Fruit fly (Drosophila melanogaster): ENCODE measurements around the gene out.

out gene

dm6 chrX:19289318-19289970 is 32.5 kb downstream of the out start (continued):
- TF ChIP-seq CG3847 (GFP tag; IDR thresholded peaks at IDR 0.05) = peak; percentile 80
- peak; percentile 88 for TF ChIP-seq bab2 (GFP tag; optimal IDR thresholded peaks at IDR 0.05)
- peak; percentile 75 for TF ChIP-seq en (GFP tag; optimal IDR thresholded peaks at IDR 0.05)
- peak; percentile 72 for TF ChIP-seq sug (tag; optimal IDR thresholded peaks at IDR 0.05)
- TF ChIP-seq CG5245 (GFP tag; optimal IDR thresholded peaks at IDR 0.05) = peak; percentile 90
- TF ChIP-seq sens-2 (GFP tag; IDR thresholded peaks at IDR 0.05) = peak; percentile 89
- TF ChIP-seq CG43689 (GFP tag; IDR thresholded peaks at IDR 0.05) = peak; percentile 77
- TF ChIP-seq tin (GFP tag; optimal IDR thresholded peaks at IDR 0.05) = peak; percentile 91
- peak; percentile 94 for TF ChIP-seq Optix (GFP tag; IDR thresholded peaks at IDR 0.05)
- TF ChIP-seq so (GFP tag; IDR thresholded peaks at IDR 0.05) = peak; percentile 91
- peak; percentile 19 for TF ChIP-seq YL-1 (GFP tag; optimal IDR thresholded peaks at IDR 0.05)
- peak; percentile 35 for TF ChIP-seq CG18011 (GFP tag; optimal IDR thresholded peaks at IDR 0.05)
- TF ChIP-seq CG1832 (GFP tag; optimal IDR thresholded peaks at IDR 0.05) = no peak
- TF ChIP-seq CG4707 (GFP tag; optimal IDR thresholded peaks at IDR 0.05) = peak; percentile 86
- TF ChIP-seq kni (GFP tag; optimal IDR thresholded peaks at IDR 0.05) = peak; percentile 75
- TF ChIP-seq HHEX (GFP tag; optimal IDR thresholded peaks at IDR 0.05) = peak; percentile 82
- peak; percentile 92 for TF ChIP-seq Gug (GFP tag; IDR thresholded peaks at IDR 0.05)
- TF ChIP-seq CG6791 (GFP tag; IDR thresholded peaks at IDR 0.05; ENCODE audit: partially characterized antibody) = no peak
- peak; percentile 61 for TF ChIP-seq zfh2 (GFP tag; optimal IDR thresholded peaks at IDR 0.05)
- peak; percentile 73 for TF ChIP-seq Dek (tag; optimal IDR thresholded peaks at IDR 0.05)
- no peak for TF ChIP-seq D (optimal IDR thresholded peaks at IDR 0.05)
- TF ChIP-seq D (GFP tag; optimal IDR thresholded peaks at IDR 0.05) = peak; percentile 77
- peak; percentile 61 for TF ChIP-seq CG9932 (GFP tag; IDR thresholded peaks at IDR 0.05)
- TF ChIP-seq trem (tag; optimal IDR thresholded peaks at IDR 0.05) = peak; percentile 61
- peak; percentile 78 for TF ChIP-seq D19A (tag; optimal IDR thresholded peaks at IDR 0.05)
- TF ChIP-seq CG10543 (GFP tag; optimal IDR thresholded peaks at IDR 0.05) = peak; percentile 59
- TF ChIP-seq CG12219 (GFP tag; optimal IDR thresholded peaks at IDR 0.05) = peak; percentile 91
- 0 out of 3 replicates have a peak, but pooled peaks have one; percentile 58 for TF ChIP-seq C15 (GFP tag; IDR thresholded peaks at IDR 0.05)
- peak; percentile 68 for TF ChIP-seq CG12155 (GFP tag; optimal IDR thresholded peaks at IDR 0.05)
- no peak for TF ChIP-seq CG9797 (GFP tag; optimal IDR thresholded peaks at IDR 0.05)
- peak; percentile 86 for TF ChIP-seq PHDP (tag; optimal IDR thresholded peaks at IDR 0.05)
- TF ChIP-seq sens (GFP tag) = peak; percentile 98
- TF ChIP-seq dan (GFP tag; IDR thresholded peaks at IDR 0.05) = peak; percentile 49
- peak; percentile 52 for TF ChIP-seq Lhr (GFP tag; optimal IDR thresholded peaks at IDR 0.05)
- TF ChIP-seq CG12769 (tag; optimal IDR thresholded peaks at IDR 0.05) = peak; percentile 92
- TF ChIP-seq CG8359 (GFP tag; optimal IDR thresholded peaks at IDR 0.05; ENCODE audit: borderline replicate concordance) = peak; percentile 72
- peak; percentile 71 for TF ChIP-seq Vsx1 (GFP tag; optimal IDR thresholded peaks at IDR 0.05)
- TF ChIP-seq rib (GFP tag; IDR thresholded peaks at IDR 0.05) = 0 out of 2 replicates have a peak, but pooled peaks have one; percentile 25
- TF ChIP-seq Sox100B (GFP tag; optimal IDR thresholded peaks at IDR 0.05) = peak; percentile 78
- peak; percentile 87 for TF ChIP-seq CG8924 (tag; optimal IDR thresholded peaks at IDR 0.05)
- peak; percentile 31 for TF ChIP-seq CG13894 (tag; optimal IDR thresholded peaks at IDR 0.05)
- TF ChIP-seq Bdp1 (GFP tag; optimal IDR thresholded peaks at IDR 0.05) = peak; percentile 71
- 0 out of 2 replicates have a peak, but pooled peaks have one; percentile 22 for TF ChIP-seq Taf1 (GFP tag; IDR thresholded peaks at IDR 0.05)
- TF ChIP-seq NC2α (GFP tag; optimal IDR thresholded peaks at IDR 0.05) = peak; percentile 79
- TF ChIP-seq her (GFP tag; optimal IDR thresholded peaks at IDR 0.05) = peak; percentile 71
- peak; percentile 78 for TF ChIP-seq sim (GFP tag; IDR thresholded peaks at IDR 0.05)
- TF ChIP-seq chif (GFP tag; optimal IDR thresholded peaks at IDR 0.05) = peak; percentile 86 to 91
- TF ChIP-seq Sin3A (optimal IDR thresholded peaks at IDR 0.05) = no peak
- peak; percentile 93 for TF ChIP-seq CG5953 (GFP tag; IDR thresholded peaks at IDR 0.05)
- TF ChIP-seq az2 (GFP tag; optimal IDR thresholded peaks at IDR 0.05) = peak; percentile 90

Data from whole organism, embryonic.